Worm (Caenorhabditis elegans): Measurements from ENCODE around the gene C24H11.5.

- no peak for TF ChIP-seq nhr-237 (tag; optimal IDR thresholded peaks at IDR 0.05)
- no peak for TF ChIP-seq pqm-1 (tag; optimal IDR thresholded peaks at IDR 0.05)
- peak; percentile 60 for TF ChIP-seq nhr-25 (tag; optimal IDR thresholded peaks at IDR 0.05)
- TF ChIP-seq elt-3 (tag; optimal IDR thresholded peaks at IDR 0.05): no peak
- no peak for TF ChIP-seq ceh-82 (tag; optimal IDR thresholded peaks at IDR 0.05)
- no peak for TF ChIP-seq ceh-28 (tag; optimal IDR thresholded peaks at IDR 0.05)
- TF ChIP-seq ceh-9 (tag; optimal IDR thresholded peaks at IDR 0.05): no peak
Measured at ce11 chrIII:11825654-11826053, 45.6 kb downstream of the C24H11.5 start.
